Worm (Caenorhabditis elegans): ENCODE measurements around the gene T22F7.1.

Gene T22F7.1

DNA sequence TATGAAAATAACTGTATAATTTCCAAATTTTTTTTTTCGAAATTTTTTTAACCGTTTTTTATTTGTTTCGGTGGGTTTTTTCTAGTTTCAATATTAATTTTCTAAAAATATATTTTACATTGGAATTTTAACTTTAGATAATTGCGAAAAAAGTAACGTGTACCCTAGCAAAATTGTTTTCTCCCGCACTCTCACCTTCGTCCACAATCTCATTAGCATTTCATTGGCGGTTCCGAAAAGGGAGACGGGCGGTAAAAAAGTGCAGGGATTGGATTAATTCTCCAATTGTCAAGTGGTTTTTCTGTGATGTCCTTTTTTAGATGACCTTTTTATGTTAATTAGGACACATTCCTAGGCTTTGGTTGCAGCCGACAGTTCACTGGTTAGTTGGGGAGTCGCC lies 7.4 kb downstream of the T22F7.1 start:
- TF ChIP-seq blmp-1 (tag; optimal IDR thresholded peaks at IDR 0.05) (peak; percentile 74), sptf-1 (tag; optimal IDR thresholded peaks at IDR 0.05) (no peak)

DNA sequence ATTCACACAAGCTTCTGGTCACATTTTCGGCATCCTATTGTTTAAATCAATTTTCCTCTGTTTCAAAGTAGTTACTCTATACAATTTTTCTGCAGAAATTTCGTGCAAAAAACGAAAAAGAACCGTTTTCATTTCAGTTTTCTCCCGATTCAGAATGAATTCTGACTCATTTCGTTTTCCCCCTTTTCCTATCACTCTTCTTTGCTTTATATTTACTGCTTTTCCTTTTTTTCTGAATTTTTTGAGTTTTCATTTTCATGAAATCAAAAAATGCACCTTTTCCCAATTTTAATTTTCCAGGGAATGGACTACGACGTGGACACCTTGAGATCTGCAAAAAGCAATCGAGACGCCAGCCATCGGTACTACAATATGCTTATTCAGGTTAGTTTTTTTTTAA lies 13.8 kb downstream of the T22F7.1 start, which contains the start of gene B0353.1:
B0353.1 (plus strand) TSS at position 301 of the 400 bp plus-strand sequence.
- no peak for TF ChIP-seq lin-13 (GFP tag; optimal IDR thresholded peaks at IDR 0.05)
- no peak for TF ChIP-seq vab-15 (tag; optimal IDR thresholded peaks at IDR 0.05)

DNA sequence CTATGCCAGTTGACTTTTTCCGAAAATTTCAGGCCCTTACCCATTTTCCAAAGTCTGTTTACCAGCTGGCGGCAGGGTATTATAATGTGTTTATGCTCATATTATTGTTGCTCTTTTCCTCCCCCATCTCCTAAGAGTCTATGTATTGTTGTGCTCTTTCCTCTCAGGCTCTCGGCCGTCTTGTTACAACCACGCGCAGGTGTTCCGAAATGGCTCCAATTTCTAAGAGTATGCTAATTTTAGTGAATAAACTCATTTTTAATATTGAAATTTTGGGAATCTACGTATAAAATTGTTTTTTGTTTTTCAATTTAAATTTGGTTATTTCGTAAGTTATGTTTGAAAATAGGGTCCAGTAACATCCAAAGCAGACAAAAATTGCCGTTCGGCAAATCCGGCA lies 16.2 kb downstream of the T22F7.1 start:
- no peak for TF ChIP-seq dpl-1 (GFP tag; optimal IDR thresholded peaks at IDR 0.05)
- TF ChIP-seq nhr-237 (tag; optimal IDR thresholded peaks at IDR 0.05), result no peak
- TF ChIP-seq egl-27 (tag; optimal IDR thresholded peaks at IDR 0.05), result no peak
- TF ChIP-seq C34B4.2 (tag; optimal IDR thresholded peaks at IDR 0.05), result no peak
- no peak for TF ChIP-seq mab-9 (GFP tag; IDR thresholded peaks at IDR 0.05)
- TF ChIP-seq elt-3 (tag; optimal IDR thresholded peaks at IDR 0.05), result no peak
- no peak for TF ChIP-seq ets-5 (GFP tag; IDR thresholded peaks at IDR 0.05)
- TF ChIP-seq zip-4 (GFP tag; optimal IDR thresholded peaks at IDR 0.05), result no peak
- no peak for TF ChIP-seq pag-3 (tag; optimal IDR thresholded peaks at IDR 0.05; ENCODE audit: borderline replicate concordance, insufficient read depth)
- no peak for TF ChIP-seq lin-15B (tag; optimal IDR thresholded peaks at IDR 0.05)
- TF ChIP-seq Y116A8C.19 (tag; optimal IDR thresholded peaks at IDR 0.05; ENCODE audit: borderline replicate concordance), result no peak
- TF ChIP-seq nhr-19 (GFP tag; conservative IDR thresholded peaks at IDR 0.05), result no peak
- TF ChIP-seq C04F5.9 (tag; optimal IDR thresholded peaks at IDR 0.05), result no peak
- TF ChIP-seq isw-1 (GFP tag; IDR thresholded peaks at IDR 0.05), result no peak
- no peak for TF ChIP-seq ceh-8 (GFP tag; optimal IDR thresholded peaks at IDR 0.05)
- TF ChIP-seq fkh-10 (GFP tag; optimal IDR thresholded peaks at IDR 0.05), result no peak
- TF ChIP-seq pax-3 (tag; optimal IDR thresholded peaks at IDR 0.05), result no peak

DNA sequence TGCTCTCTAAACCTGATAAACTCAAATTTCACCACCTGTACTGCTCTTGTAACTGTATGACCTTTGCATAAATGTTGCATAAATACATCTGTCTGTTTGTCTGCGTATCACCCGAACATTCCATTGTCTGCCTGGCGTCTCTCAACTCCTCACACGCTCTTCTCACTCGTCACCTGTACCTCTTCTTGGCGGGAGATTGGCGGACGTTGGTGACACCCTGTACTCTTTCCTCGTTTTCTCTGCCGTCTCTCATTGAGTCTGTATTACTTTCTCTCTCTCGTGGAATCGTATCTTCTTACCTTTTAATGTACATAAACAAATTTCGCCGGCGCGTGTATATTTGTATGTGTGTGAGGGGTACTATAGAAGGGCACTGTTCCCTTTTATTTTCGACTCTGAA lies 17.0 kb downstream of the T22F7.1 start:
- no peak for TF ChIP-seq fkh-8 (tag; optimal IDR thresholded peaks at IDR 0.05)
- TF ChIP-seq elt-2 (tag; optimal IDR thresholded peaks at IDR 0.05), result peak; percentile 65
- TF ChIP-seq mep-1 (tag; optimal IDR thresholded peaks at IDR 0.05), result peak; percentile 55
- peak; percentile 39 for TF ChIP-seq jun-1 (tag; optimal IDR thresholded peaks at IDR 0.05)
- TF ChIP-seq ceh-82 (tag; optimal IDR thresholded peaks at IDR 0.05), result peak in 1 of 3 experiments; percentile 24
- TF ChIP-seq mdl-1 (tag; optimal IDR thresholded peaks at IDR 0.05), result peak in 1 of 2 experiments; percentile 27
- TF ChIP-seq lin-35 (GFP tag; optimal IDR thresholded peaks at IDR 0.05), result peak; percentile 12 to 52
- TF ChIP-seq nhr-20 (tag; optimal IDR thresholded peaks at IDR 0.05), result peak; percentile 63
- peak; percentile 24; the same call in 1 of the 2 replicates for TF ChIP-seq grh-1 (GFP tag; IDR thresholded peaks at IDR 0.05)
- peak; percentile 85 for TF ChIP-seq lin-14 (GFP tag; optimal IDR thresholded peaks at IDR 0.05)
- peak; percentile 24 for TF ChIP-seq C16A3.4 (tag; optimal IDR thresholded peaks at IDR 0.05)
- TF ChIP-seq ztf-11 (tag; optimal IDR thresholded peaks at IDR 0.05), result no peak
- TF ChIP-seq snu-23 (GFP tag; optimal IDR thresholded peaks at IDR 0.05), result peak; percentile 70
- TF ChIP-seq swsn-7 (tag; optimal IDR thresholded peaks at IDR 0.05), result peak; percentile 39
- TF ChIP-seq nhr-90 (tag; optimal IDR thresholded peaks at IDR 0.05; ENCODE audit: poor library complexity), result peak; percentile 61
- TF ChIP-seq nhr-77 (tag; optimal IDR thresholded peaks at IDR 0.05), result no peak
- no peak for TF ChIP-seq nhr-76 (tag; optimal IDR thresholded peaks at IDR 0.05)
- no peak for TF ChIP-seq efl-3 (GFP tag; optimal IDR thresholded peaks at IDR 0.05)
- peak; percentile 16 to 47 for TF ChIP-seq efl-1 (optimal IDR thresholded peaks at IDR 0.05)
- no peak for TF ChIP-seq efl-1 (GFP tag; optimal IDR thresholded peaks at IDR 0.05 in 1 of 2)
- TF ChIP-seq ceh-90 (tag; optimal IDR thresholded peaks at IDR 0.05), result no peak
- TF ChIP-seq nhr-85 (tag), result peak; percentile 94
- peak in 1 of 3 experiments; percentile 12 for TF ChIP-seq dpl-1 (GFP tag; optimal IDR thresholded peaks at IDR 0.05)
- no peak for TF ChIP-seq aly-2 (tag; optimal IDR thresholded peaks at IDR 0.05)
- TF ChIP-seq blmp-1 (tag; optimal IDR thresholded peaks at IDR 0.05), result peak; percentile 66
- TF ChIP-seq lsy-2 (tag; optimal IDR thresholded peaks at IDR 0.05), result peak in 1 of 2 experiments; percentile 27
- TF ChIP-seq ceh-63 (GFP tag; optimal IDR thresholded peaks at IDR 0.05), result no peak
- peak; percentile 12 for TF ChIP-seq nhr-47 (tag; optimal IDR thresholded peaks at IDR 0.05)
